Fruit fly (Drosophila melanogaster) whole organism, embryonic: ENCODE data around the gene CG5021.

Source experiments
- Awh ChIP-seq: fragments of 200-800 bp; sonication (Bioruptor generic); IDR thresholded peaks from 2 replicates; pipeline ENCODE4, ENCODE4 v1.3.6; 2022; ENCODE audit warnings: missing biosample characterization, missing genetic modification characterization
- CG10565 ChIP-seq: fragments of 200-800 bp; sonication (Bioruptor generic); optimal IDR thresholded peaks from 3 replicates; lab custom pipeline; 2016; ENCODE audit warnings: missing biosample characterization, mild to moderate bottlenecking, missing genetic modification characterization
- CG13775 ChIP-seq: fragments of 200-800 bp; sonication (Bioruptor generic); optimal IDR thresholded peaks from 3 replicates; lab custom pipeline; 2017; ENCODE audit warnings: missing biosample characterization, mild to moderate bottlenecking, missing genetic modification characterization
- CG14441 ChIP-seq: fragments of 200-800 bp; sonication (Bioruptor generic); IDR thresholded peaks from 2 replicates; pipeline ENCODE4 v1.3.6; 2022; ENCODE audit warnings: missing biosample characterization, missing genetic modification characterization
- CG15011 ChIP-seq: fragments of 200-800 bp; sonication (Bioruptor generic); optimal IDR thresholded peaks from 3 replicates; lab custom pipeline; 2018; ENCODE audit warnings: missing biosample characterization, mild to moderate bottlenecking, missing genetic modification characterization
- CG17912 ChIP-seq: fragments of 200-800 bp; sonication (Bioruptor generic); optimal IDR thresholded peaks from 2 replicates; lab custom pipeline; 2018; ENCODE audit warnings: missing biosample characterization, mild to moderate bottlenecking, missing genetic modification characterization
- CG2116 ChIP-seq: fragments of 200-800 bp; sonication (Bioruptor generic); optimal IDR thresholded peaks from 3 replicates; lab custom pipeline; 2018; ENCODE audit warnings: missing biosample characterization, mild to moderate bottlenecking, missing genetic modification characterization
- CG2120 ChIP-seq: fragments of 200-800 bp; sonication (Bioruptor generic); optimal IDR thresholded peaks from 3 replicates; lab custom pipeline; 2016; ENCODE audit warnings: missing biosample characterization, missing genetic modification characterization
- CG2889 ChIP-seq: fragments of 200-800 bp; sonication (Bioruptor generic); IDR thresholded peaks from 3 replicates; pipeline ENCODE4 v1.3.6; 2022; ENCODE audit warnings: missing biosample characterization, missing genetic modification characterization
- CG30020 ChIP-seq: fragments of 200-800 bp; optimal IDR thresholded peaks from 2 replicates; lab custom pipeline; 2019; ENCODE audit warnings: missing biosample characterization, mild to moderate bottlenecking, missing genetic modification characterization, moderate library complexity
- CG31224 ChIP-seq: fragments of 200-800 bp; sonication (Bioruptor generic); IDR thresholded peaks from 2 replicates; pipeline ENCODE4 v1.3.6; 2022; ENCODE audit warnings: missing biosample characterization, missing genetic modification characterization
- CG33213 ChIP-seq: fragments of 200-800 bp; sonication (Bioruptor generic); optimal IDR thresholded peaks from 3 replicates; lab custom pipeline; 2016; ENCODE audit warnings: missing biosample characterization, missing genetic modification characterization
- CG3847 ChIP-seq: fragments of 200-800 bp; sonication (Bioruptor generic); IDR thresholded peaks from 2 replicates; pipeline ENCODE4 v1.3.6; 2022; ENCODE audit warnings: missing biosample characterization, missing genetic modification characterization
- CG4617 ChIP-seq: fragments of 200-800 bp; sonication (Bioruptor generic); optimal IDR thresholded peaks from 3 replicates; lab custom pipeline; 2016; ENCODE audit warnings: missing biosample characterization, missing genetic modification characterization, borderline replicate concordance
- CG7357 ChIP-seq: fragments of 200-800 bp; sonication (Bioruptor generic); IDR thresholded peaks from 3 replicates; pipeline ENCODE4 v1.3.6; 2022; ENCODE audit warnings: missing biosample characterization, missing genetic modification characterization
- CG7745 ChIP-seq: fragments of 200-800 bp; sonication (Bioruptor generic); optimal IDR thresholded peaks from 2 replicates; lab custom pipeline; 2018; ENCODE audit warnings: missing biosample characterization, mild to moderate bottlenecking, missing genetic modification characterization, moderate library complexity
- CG7786 ChIP-seq: fragments of 200-800 bp; sonication (Bioruptor generic); optimal IDR thresholded peaks from 2 replicates; lab custom pipeline; 2016; ENCODE audit warnings: missing biosample characterization, missing genetic modification characterization
- CG8924 ChIP-seq: fragments of 200-800 bp; optimal IDR thresholded peaks from 3 replicates; lab custom pipeline; 2019; ENCODE audit warnings: missing biosample characterization, mild to moderate bottlenecking, missing genetic modification characterization, moderate library complexity
- CTCF ChIP-seq: fragments of 200-800 bp; sonication (Bioruptor generic); optimal IDR thresholded peaks from 2 replicates; lab custom pipeline; 2017; ENCODE audit warnings: missing biosample characterization, mild to moderate bottlenecking, missing genetic modification characterization, moderate library complexity
- Chrac-16 ChIP-seq: fragments of 200-800 bp; sonication (Bioruptor generic); optimal IDR thresholded peaks from 3 replicates; lab custom pipeline; 2016; ENCODE audit warnings: missing biosample characterization, missing genetic modification characterization
- Drgx ChIP-seq: fragments of 200-800 bp; sonication (Bioruptor generic); IDR thresholded peaks from 2 replicates; pipeline ENCODE4 v1.3.6; 2022; ENCODE audit warnings: missing biosample characterization, missing genetic modification characterization
- Ets97D ChIP-seq: fragments of 200-800 bp; sonication (Bioruptor generic); optimal IDR thresholded peaks from 3 replicates; lab custom pipeline; 2016; ENCODE audit warnings: missing biosample characterization, missing genetic modification characterization
- Fer1 ChIP-seq: fragments of 200-800 bp; sonication (Bioruptor generic); optimal IDR thresholded peaks from 2 replicates; lab custom pipeline; 2017; ENCODE audit warnings: missing biosample characterization, mild to moderate bottlenecking, missing genetic modification characterization
- Fer3 ChIP-seq: fragments of 200-800 bp; sonication (Bioruptor generic); optimal IDR thresholded peaks from 2 replicates; lab custom pipeline; 2018; ENCODE audit warnings: missing biosample characterization, mild to moderate bottlenecking, missing genetic modification characterization, moderate library complexity
- HLH4C ChIP-seq: fragments of 200-800 bp; sonication (Bioruptor generic); IDR thresholded peaks from 3 replicates; pipeline ENCODE4 v1.3.6; 2022; ENCODE audit warnings: missing biosample characterization, missing genetic modification characterization; ENCODE audit not compliant: partially characterized antibody
- Sin3A ChIP-seq: fragments of >200 bp; optimal IDR thresholded peaks from 2 replicates; lab custom pipeline; 2018
- Spps ChIP-seq: fragments of 200-800 bp; sonication (Bioruptor generic); optimal IDR thresholded peaks from 2 replicates; lab custom pipeline; 2018; ENCODE audit warnings: missing biosample characterization, mild to moderate bottlenecking, missing genetic modification characterization
- Tbp ChIP-seq: fragments of >200 bp; optimal IDR thresholded peaks from 2 replicates; lab custom pipeline; 2018; ENCODE audit warnings: missing biosample characterization, missing genetic modification characterization
- Usf ChIP-seq: fragments of 200-800 bp; sonication (Bioruptor generic); optimal IDR thresholded peaks from 2 replicates; lab custom pipeline; 2017; ENCODE audit warnings: missing genotype, missing biosample characterization, missing genetic modification characterization
- Xbp1 ChIP-seq: fragments of 200-800 bp; sonication (Bioruptor generic); optimal IDR thresholded peaks from 3 replicates; lab custom pipeline; 2016; ENCODE audit warnings: missing biosample characterization, mild to moderate bottlenecking, missing genetic modification characterization
- cato ChIP-seq: fragments of 200-800 bp; sonication (Bioruptor generic); optimal IDR thresholded peaks from 2 replicates; lab custom pipeline; 2016; ENCODE audit warnings: missing biosample characterization, missing genetic modification characterization, borderline replicate concordance
- cg ChIP-seq: fragments of 200-800 bp; sonication (Bioruptor generic); optimal IDR thresholded peaks from 3 replicates; lab custom pipeline; 2019; ENCODE audit warnings: missing biosample characterization, mild to moderate bottlenecking, missing genetic modification characterization, moderate library complexity
- dan ChIP-seq: fragments of 200-800 bp; sonication (Bioruptor generic); IDR thresholded peaks from 2 replicates; pipeline ENCODE4 v1.3.6; 2022; ENCODE audit warnings: missing biosample characterization, missing genetic modification characterization
- dati ChIP-seq: fragments of 200-800 bp; sonication (Bioruptor generic); IDR thresholded peaks from 2 replicates; pipeline ENCODE4 v1.3.6; 2022; ENCODE audit warnings: missing biosample characterization, missing genetic modification characterization
- dmrt11E ChIP-seq: fragments of 200-800 bp; sonication (Bioruptor generic); optimal IDR thresholded peaks from 3 replicates; lab custom pipeline; 2018; ENCODE audit warnings: missing biosample characterization, mild to moderate bottlenecking, missing genetic modification characterization, moderate library complexity
- fd64A ChIP-seq: fragments of 200-800 bp; sonication (Bioruptor generic); optimal IDR thresholded peaks from 3 replicates; lab custom pipeline; 2018; ENCODE audit warnings: missing biosample characterization, mild to moderate bottlenecking, missing genetic modification characterization
- fu2 ChIP-seq: fragments of 200-800 bp; sonication (Bioruptor generic); optimal IDR thresholded peaks from 2 replicates; lab custom pipeline; 2016; ENCODE audit warnings: missing biosample characterization, missing genetic modification characterization
- gfzf ChIP-seq: fragments of 200-800 bp; sonication (Bioruptor generic); optimal IDR thresholded peaks from 2 replicates; lab custom pipeline; 2016; ENCODE audit warnings: missing biosample characterization, mild to moderate bottlenecking, missing genetic modification characterization, moderate library complexity
- insv ChIP-seq, 2 experiments: fragments of 200-800 bp; sonication (Bioruptor generic); optimal IDR thresholded peaks; 3 replicates each; lab custom pipeline; 2016 to 2018; ENCODE audit warnings: missing biosample characterization in 2 of 2, missing genetic modification characterization in 2 of 2
- ken ChIP-seq: fragments of 200-800 bp; sonication (Bioruptor generic); IDR thresholded peaks from 3 replicates; pipeline ENCODE4 v1.3.6; 2022; ENCODE audit warnings: missing biosample characterization, missing genetic modification characterization
- maf-S ChIP-seq: fragments of 200-800 bp; sonication (Bioruptor generic); optimal IDR thresholded peaks from 2 replicates; lab custom pipeline; 2016; ENCODE audit warnings: missing biosample characterization, missing genetic modification characterization
- nerfin-2 ChIP-seq: fragments of 200-800 bp; sonication (Bioruptor generic); IDR thresholded peaks from 2 replicates; pipeline ENCODE4 v1.3.6; 2022; ENCODE audit warnings: missing biosample characterization, missing genetic modification characterization; ENCODE audit not compliant: partially characterized antibody
- oc ChIP-seq: fragments of 200-800 bp; sonication (Bioruptor generic); optimal IDR thresholded peaks from 2 replicates; lab custom pipeline; 2018; ENCODE audit warnings: missing biosample characterization, mild to moderate bottlenecking, missing genetic modification characterization, moderate library complexity
- otp ChIP-seq: fragments of 200-800 bp; sonication (Bioruptor generic); IDR thresholded peaks from 3 replicates; pipeline ENCODE4, ENCODE4 v1.3.6; 2022; ENCODE audit warnings: missing biosample characterization, missing genetic modification characterization
- pb ChIP-seq: fragments of 200-800 bp; sonication (Bioruptor generic); optimal IDR thresholded peaks from 3 replicates; lab custom pipeline; 2016; ENCODE audit warnings: missing biosample characterization, missing genetic modification characterization
- repo ChIP-seq: fragments of 200-800 bp; sonication (Bioruptor generic); optimal IDR thresholded peaks from 2 replicates; lab custom pipeline; 2016; ENCODE audit warnings: missing biosample characterization, missing genetic modification characterization
- salm ChIP-seq: fragments of 200-800 bp; sonication (Bioruptor generic); optimal IDR thresholded peaks from 2 replicates; lab custom pipeline; 2018; ENCODE audit warnings: missing biosample characterization, mild to moderate bottlenecking, missing genetic modification characterization
- tll ChIP-seq, 2 experiments: fragments of 200-800 bp in 1 of 2; fragments of >200 bp in 1 of 2; sonication (Bioruptor generic) in 1 of 2; optimal IDR thresholded peaks; 2 replicates each; lab custom pipeline; 2017 to 2019; ENCODE audit warnings: missing biosample characterization in 2 of 2, missing genetic modification characterization in 2 of 2, mild to moderate bottlenecking in 1 of 2, moderate library complexity in 1 of 2
- zfh1 ChIP-seq: fragments of 200-800 bp; sonication (Bioruptor generic); IDR thresholded peaks from 3 replicates; pipeline ENCODE4 v1.3.6; 2022; ENCODE audit warnings: missing biosample characterization, missing genetic modification characterization

The CG5021 gene

DNA sequence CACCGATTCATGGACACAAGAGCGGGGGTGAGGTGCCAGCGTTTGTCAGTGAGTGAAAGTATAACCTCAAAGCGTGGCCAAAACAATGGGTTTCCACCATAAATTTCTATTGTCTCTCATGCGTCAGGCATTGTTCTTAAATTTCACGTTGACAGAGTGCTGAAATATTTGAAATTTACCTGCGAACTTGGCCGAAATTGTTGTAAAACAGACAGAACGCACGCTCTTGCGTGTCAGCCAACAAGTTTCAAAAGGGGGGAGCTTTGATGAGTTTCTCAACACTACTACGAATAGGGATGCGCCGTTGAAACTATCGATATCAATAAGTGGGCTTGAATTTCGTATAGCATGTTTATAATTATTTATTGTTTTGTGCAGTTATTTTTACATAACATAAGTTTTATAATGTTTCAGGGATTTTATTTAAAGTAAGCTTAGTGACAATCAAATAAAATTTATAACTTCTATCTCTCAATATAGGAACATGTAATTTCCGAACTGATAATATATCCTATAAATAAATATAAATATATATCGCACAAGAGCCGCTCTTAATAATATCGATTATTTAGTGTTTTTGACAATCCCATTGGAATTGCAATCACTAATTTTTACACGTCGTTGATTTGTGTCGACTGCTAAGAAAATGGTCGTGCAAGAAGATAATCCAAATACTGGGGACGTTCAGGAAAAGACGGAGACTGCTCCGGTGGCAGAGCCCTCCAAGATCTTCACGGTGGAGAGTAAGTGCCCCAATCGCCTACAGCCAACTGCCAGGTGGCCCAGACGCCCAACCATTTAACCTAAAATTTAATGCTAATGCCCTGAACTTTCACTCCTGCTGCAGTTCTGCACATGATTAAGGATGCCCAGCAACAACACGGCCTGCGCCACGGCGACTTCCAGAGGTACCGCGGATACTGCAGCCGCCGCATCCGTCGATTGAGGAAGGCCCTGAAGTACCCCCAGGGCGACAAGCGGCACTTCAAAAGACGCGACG, 8.1 kb downstream of the CG5021 start, which contains the start of the genes pix and Srp68 (continued):
- TF ChIP-seq Xbp1 (GFP tag; lab: Kevin White, UChicago): peak; percentile 72
- peak; percentile 67 for TF ChIP-seq HLH4C (GFP tag; lab: Robert Waterston, UW)
- peak; percentile 41 for TF ChIP-seq cato
- TF ChIP-seq gfzf (GFP tag; lab: Kevin White, UChicago): no peak
- 0 out of 2 replicates have a peak, but pooled peaks have one; percentile 14 for TF ChIP-seq CG31224 (GFP tag; lab: Robert Waterston, UW)
- TF ChIP-seq Tbp: no peak
- TF ChIP-seq maf-S: peak; percentile 56
- TF ChIP-seq Usf (GFP tag; lab: Kevin White, UChicago): peak; percentile 44
- TF ChIP-seq Drgx (GFP tag; lab: Robert Waterston, UW): no peak
- TF ChIP-seq dmrt11E (tag; lab: Kevin White, UChicago): peak; percentile 61
- no peak for TF ChIP-seq CTCF (GFP tag; lab: Kevin White, UChicago)
- no peak for TF ChIP-seq tll (GFP tag; optimal IDR thresholded peaks at IDR 0.05; lab: Kevin White, UChicago)
- TF ChIP-seq CG2889 (GFP tag; lab: Robert Waterston, UW): no peak
- TF ChIP-seq salm (tag; lab: Kevin White, UChicago): no peak
- TF ChIP-seq fu2 (GFP tag; lab: Kevin White, UChicago): peak; percentile 36
- peak; percentile 77 for TF ChIP-seq CG3847 (GFP tag; lab: Robert Waterston, UW)
- peak; percentile 43 for TF ChIP-seq CG7786
- TF ChIP-seq oc (tag; lab: Kevin White, UChicago): no peak
- no peak for TF ChIP-seq CG7745 (tag; lab: Kevin White, UChicago)
- peak; percentile 9 for TF ChIP-seq CG33213
- peak; percentile 75 for TF ChIP-seq CG8924 (tag; lab: Kevin White, UChicago)
- TF ChIP-seq Fer3 (tag; lab: Kevin White, UChicago): peak; percentile 47
- TF ChIP-seq Ets97D (GFP tag; lab: Kevin White, UChicago): peak; percentile 41
- TF ChIP-seq CG17912 (GFP tag; lab: Kevin White, UChicago): peak; percentile 26
- peak; percentile 13 for TF ChIP-seq Spps (tag; lab: Kevin White, UChicago)
- no peak for TF ChIP-seq repo (GFP tag; lab: Kevin White, UChicago)
- peak; percentile 92 for TF ChIP-seq CG2116 (GFP tag; lab: Kevin White, UChicago)
- TF ChIP-seq dati: no peak
- TF ChIP-seq zfh1: no peak
- no peak for TF ChIP-seq otp (GFP tag; lab: Robert Waterston, UW)
- peak; percentile 78 for TF ChIP-seq CG30020
- TF ChIP-seq CG10565: no peak
- peak; percentile 67 for TF ChIP-seq CG4617 (GFP tag; lab: Kevin White, UChicago)
- TF ChIP-seq Fer1 (GFP tag; lab: Kevin White, UChicago): peak; percentile 44
- peak; percentile 75 for TF ChIP-seq Chrac-16 (GFP tag; lab: Kevin White, UChicago)
- no peak for TF ChIP-seq dan (GFP tag; lab: Robert Waterston, UW)
- no peak for TF ChIP-seq fd64A
- TF ChIP-seq CG15011 (GFP tag; lab: Kevin White, UChicago): no peak
- no peak for TF ChIP-seq CG7357
- TF ChIP-seq pb: no peak
- TF ChIP-seq CG2120 (GFP tag; lab: Kevin White, UChicago): peak; percentile 76
- TF ChIP-seq CG14441: no peak
- peak; percentile 42 for TF ChIP-seq Sin3A (lab: Kevin White, UChicago)
- TF ChIP-seq nerfin-2: peak; percentile 45; the same call in 1 of the 2 replicates
- TF ChIP-seq insv (GFP tag; optimal IDR thresholded peaks at IDR 0.05; lab: Kevin White, UChicago): peak in 1 of 2 experiments; percentile 9
- TF ChIP-seq CG13775 (GFP tag; lab: Kevin White, UChicago): peak; percentile 70
- TF ChIP-seq cg (GFP tag; lab: Kevin White, UChicago): no peak
- TF ChIP-seq Awh (GFP tag; lab: Robert Waterston, UW): no peak
- 0 out of 3 replicates have a peak, but pooled peaks have one; percentile 48 for TF ChIP-seq ken
